Worm (Caenorhabditis elegans) whole organism, L4/young adult: ENCODE measurements around the gene ZK792.1.

Experiments
- W03F9.2 ChIP-seq: fragments of 150-350 bp; optimal IDR thresholded peaks from 2 replicates; lab custom pipeline; 2014; ENCODE audit warnings: missing biosample characterization, missing genetic modification characterization
- dao-5 ChIP-seq: sonication (generic microtip); optimal IDR thresholded peaks from 2 replicates; lab custom pipeline; 2016; ENCODE audit warnings: missing genotype, missing genetic modification characterization, moderate library complexity, missing compliant biosample characterization
- him-1 ChIP-seq: sonication (generic microtip); optimal IDR thresholded peaks from 2 replicates; lab custom pipeline; 2016; ENCODE audit warnings: missing genotype, missing genetic modification reagents, missing genetic modification characterization, missing compliant biosample characterization

Gene ZK792.1

ce11 chrIV:11659794-11660312 is at the start of gene ZK792.1:
TSS of gene ZK792.1 (plus strand) at chrIV:11659844.
- TF ChIP-seq him-1 (tag; lab: Kevin White, UChicago) (no peak), W03F9.2 (tag; lab: Kevin White, UChicago) (no peak), dao-5 (tag; lab: Kevin White, UChicago) (no peak)

ce11 chrIV:11620909-11621308 is 38.7 kb upstream of the ZK792.1 start, which contains the start of gene dsl-5:
TSS of gene dsl-5 (minus strand) at chrIV:11621009.
- no peak for TF ChIP-seq dao-5 (tag; lab: Kevin White, UChicago)
- no peak for TF ChIP-seq him-1 (tag; lab: Kevin White, UChicago)
- TF ChIP-seq W03F9.2 (tag; lab: Kevin White, UChicago): no peak

ce11 chrIV:11622336-11622735 is 37.3 kb upstream of the ZK792.1 start:
- no peak for TF ChIP-seq dao-5 (tag; lab: Kevin White, UChicago)
- TF ChIP-seq him-1 (tag; lab: Kevin White, UChicago): no peak
- TF ChIP-seq W03F9.2 (tag; lab: Kevin White, UChicago): no peak

ce11 chrIV:11623060-11623459 is 36.6 kb upstream of the ZK792.1 start, which contains the start of gene lys-4:
TSS of gene lys-4 (minus strand) at chrIV:11623174.
- TF ChIP-seq dao-5 (tag; lab: Kevin White, UChicago) (no peak), W03F9.2 (tag; lab: Kevin White, UChicago) (no peak), him-1 (tag; lab: Kevin White, UChicago) (no peak)

ce11 chrIV:11623759-11624287 is 35.8 kb upstream of the ZK792.1 start:
- TF ChIP-seq dao-5 (tag; lab: Kevin White, UChicago) (no peak), W03F9.2 (tag; lab: Kevin White, UChicago) (no peak), him-1 (tag; lab: Kevin White, UChicago) (no peak)

- TF ChIP-seq him-1 (tag; lab: Kevin White, UChicago) (no peak), W03F9.2 (tag; lab: Kevin White, UChicago) (no peak), dao-5 (tag; lab: Kevin White, UChicago) (no peak)
These were observed 34.2 kb upstream of the ZK792.1 start, which contains the start of gene lys-5 for ce11 chrIV:11625482-11625881. TSS of gene lys-5 (minus strand) at chrIV:11625582.

- no peak for TF ChIP-seq him-1 (tag; lab: Kevin White, UChicago)
- no peak for TF ChIP-seq dao-5 (tag; lab: Kevin White, UChicago)
- TF ChIP-seq W03F9.2 (tag; lab: Kevin White, UChicago): no peak
These were observed 31.8 kb upstream of the ZK792.1 start, which contains the start of gene lys-6 for ce11 chrIV:11627847-11628246. TSS of gene lys-6 (minus strand) at chrIV:11627947.

ce11 chrIV:11631750-11632149 is 27.9 kb upstream of the ZK792.1 start, which contains the start of gene F58B3.4:
TSS of gene F58B3.4 (minus strand) at chrIV:11631850.
- TF ChIP-seq dao-5 (tag; lab: Kevin White, UChicago): no peak
- TF ChIP-seq him-1 (tag; lab: Kevin White, UChicago): no peak
- TF ChIP-seq W03F9.2 (tag; lab: Kevin White, UChicago): no peak

ce11 chrIV:11635437-11636408 is 23.9 kb upstream of the ZK792.1 start, which contains the start of gene mars-1:
TSS of gene mars-1 (minus strand) at chrIV:11635487.
- peak; percentile 66 for TF ChIP-seq W03F9.2 (tag; lab: Kevin White, UChicago)
- TF ChIP-seq dao-5 (tag; lab: Kevin White, UChicago): no peak

- no peak for TF ChIP-seq W03F9.2 (tag; lab: Kevin White, UChicago)
- TF ChIP-seq dao-5 (tag; lab: Kevin White, UChicago): no peak
- no peak for TF ChIP-seq him-1 (tag; lab: Kevin White, UChicago)
These were observed 23.3 kb upstream of the ZK792.1 start, which contains the start of gene F58B3.6 for ce11 chrIV:11636409-11636723. TSS of gene F58B3.6 (plus strand) at chrIV:11636648.

ce11 chrIV:11638016-11638415 is 21.6 kb upstream of the ZK792.1 start, which contains the start of gene rbm-17:
TSS of gene rbm-17 (plus strand) at chrIV:11638316.
- TF ChIP-seq him-1 (tag; lab: Kevin White, UChicago): no peak
- TF ChIP-seq W03F9.2 (tag; lab: Kevin White, UChicago): no peak
- TF ChIP-seq dao-5 (tag; lab: Kevin White, UChicago): no peak

ce11 chrIV:11640915-11641314 is 18.7 kb upstream of the ZK792.1 start, which contains the start of gene ttr-50:
TSS of gene ttr-50 (minus strand) at chrIV:11641015.
- TF ChIP-seq W03F9.2 (tag; lab: Kevin White, UChicago): no peak
- TF ChIP-seq dao-5 (tag; lab: Kevin White, UChicago): no peak
- TF ChIP-seq him-1 (tag; lab: Kevin White, UChicago): no peak

- TF ChIP-seq him-1 (tag; lab: Kevin White, UChicago) (no peak), W03F9.2 (tag; lab: Kevin White, UChicago) (no peak), dao-5 (tag; lab: Kevin White, UChicago) (no peak)
These were observed 17.8 kb upstream of the ZK792.1 start, which contains the start of gene ZK809.1 for ce11 chrIV:11641802-11642201. TSS of gene ZK809.1 (plus strand) at chrIV:11642102.
